Worm (Caenorhabditis elegans) whole organism, late embryonic: ENCODE results near the gene rab-21.

Experiments used
- T23F11.4 ChIP-seq: fragments of 200-800 bp; sonication (Bioruptor generic); optimal IDR thresholded peaks from 2 replicates; lab custom pipeline; 2018; ENCODE audit warnings: mild to moderate bottlenecking, missing genetic modification characterization, missing compliant biosample characterization
- lim-6 ChIP-seq: sonication (generic microtip); optimal IDR thresholded peaks from 2 replicates; lab custom pipeline; 2016; ENCODE audit warnings: missing genetic modification characterization, missing compliant biosample characterization

DNA sequence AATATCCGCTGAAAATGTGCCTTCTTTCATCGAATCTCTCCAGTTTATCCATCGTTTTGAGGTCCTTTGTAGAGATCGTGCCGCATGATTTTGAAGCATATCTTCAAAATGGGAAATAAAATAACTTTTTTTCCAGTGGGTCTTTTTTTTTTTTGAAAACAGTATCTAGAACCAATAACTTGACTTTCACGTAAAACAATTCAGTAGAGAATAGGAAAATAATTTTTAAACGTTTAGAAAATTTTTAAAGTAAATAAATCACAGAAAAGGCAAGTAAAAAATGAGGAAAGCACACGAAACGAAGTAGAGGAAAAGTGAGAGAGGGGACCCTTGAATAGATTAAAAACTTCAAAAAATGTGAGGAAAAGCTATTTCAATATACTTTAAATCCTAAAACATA, 16.0 kb downstream of the rab-21 start, which contains the start of gene chdh-1:
- TF ChIP-seq T23F11.4 (GFP tag; lab: Kevin White, UChicago) (no peak), lim-6 (no peak)
